Fruit fly (Drosophila melanogaster) whole organism, pupa: ENCODE measurements around the gene NimB2.

ENCODE experiments used
- CG10348 ChIP-seq: fragments of 200-800 bp; sonication (Bioruptor generic); IDR thresholded peaks from 2 replicates; pipeline ENCODE4 v1.3.6; 2022; ENCODE audit warnings: missing biosample characterization, missing genetic modification characterization
- CG12605 ChIP-seq: fragments of 200-800 bp; sonication (Bioruptor generic); IDR thresholded peaks from 2 replicates; pipeline ENCODE4 v1.3.6; 2022; ENCODE audit warnings: missing biosample characterization, missing genetic modification characterization
- CG13204 ChIP-seq: fragments of 200-800 bp; sonication (Bioruptor generic); optimal IDR thresholded peaks from 2 replicates; lab custom pipeline; 2018; ENCODE audit warnings: missing biosample characterization, mild to moderate bottlenecking, missing genetic modification characterization, moderate library complexity
- CG14655 ChIP-seq: fragments of 200-800 bp; sonication (Bioruptor generic); optimal IDR thresholded peaks from 3 replicates; lab custom pipeline; 2017; ENCODE audit warnings: mild to moderate bottlenecking, missing biosample characterization, missing genetic modification reagents, missing genetic modification characterization
- CG15710 ChIP-seq: fragments of 200-800 bp; sonication (Bioruptor generic); optimal IDR thresholded peaks from 2 replicates; lab custom pipeline; 2018; ENCODE audit warnings: missing biosample characterization, mild to moderate bottlenecking, missing genetic modification characterization, moderate library complexity
- CG17806 ChIP-seq: fragments of 200-800 bp; sonication (Bioruptor generic); optimal IDR thresholded peaks from 2 replicates; lab custom pipeline; 2018; ENCODE audit warnings: missing biosample characterization, mild to moderate bottlenecking, missing genetic modification characterization, moderate library complexity
- CG32121 ChIP-seq: fragments of 200-800 bp; sonication (Bioruptor generic); IDR thresholded peaks from 2 replicates; pipeline ENCODE4 v1.3.6; 2022; ENCODE audit warnings: missing biosample characterization, missing genetic modification characterization
- CG34367 ChIP-seq: fragments of 200-800 bp; sonication (Bioruptor generic); optimal IDR thresholded peaks from 2 replicates; lab custom pipeline; 2018; ENCODE audit warnings: missing biosample characterization, mild to moderate bottlenecking, missing genetic modification characterization
- CG4496 ChIP-seq: fragments of 200-800 bp; sonication (Bioruptor generic); IDR thresholded peaks from 3 replicates; pipeline ENCODE4 v1.3.6; 2022; ENCODE audit warnings: missing biosample characterization, missing genetic modification characterization
- CG8159 ChIP-seq: fragments of 200-800 bp; sonication (Bioruptor generic); optimal IDR thresholded peaks from 3 replicates; lab custom pipeline; 2018; ENCODE audit warnings: missing biosample characterization, mild to moderate bottlenecking, missing genetic modification characterization, moderate library complexity
- CG8301 ChIP-seq: fragments of 200-800 bp; sonication (Bioruptor generic); optimal IDR thresholded peaks from 2 replicates; lab custom pipeline; 2018; ENCODE audit warnings: missing biosample characterization, mild to moderate bottlenecking, missing genetic modification characterization
- CG9948 ChIP-seq: fragments of 200-800 bp; sonication (Bioruptor generic); optimal IDR thresholded peaks from 2 replicates; lab custom pipeline; 2018; ENCODE audit warnings: missing biosample characterization, mild to moderate bottlenecking, missing genetic modification characterization, moderate library complexity
- D1 ChIP-seq: fragments of 200-800 bp; sonication (Bioruptor generic); optimal IDR thresholded peaks from 2 replicates; lab custom pipeline; 2018; ENCODE audit warnings: missing biosample characterization, mild to moderate bottlenecking, missing genetic modification characterization, moderate library complexity
- EcR ChIP-seq: fragments of 200-800 bp; sonication (Bioruptor generic); optimal IDR thresholded peaks from 3 replicates; lab custom pipeline; 2019; ENCODE audit warnings: missing biosample characterization, missing genetic modification characterization, mild to moderate bottlenecking, moderate library complexity, missing genetic modification reagents
- Ets98B ChIP-seq: fragments of 200-800 bp; sonication (Bioruptor generic); IDR thresholded peaks from 2 replicates; pipeline ENCODE4 v1.3.6; 2022; ENCODE audit warnings: missing biosample characterization, missing genetic modification characterization
- Pif1A ChIP-seq: fragments of 200-800 bp; sonication (Bioruptor generic); optimal IDR thresholded peaks from 3 replicates; lab custom pipeline; 2016; ENCODE audit warnings: missing biosample characterization, missing genetic modification characterization
- Pif1B ChIP-seq: fragments of 200-800 bp; sonication (Bioruptor generic); optimal IDR thresholded peaks from 3 replicates; lab custom pipeline; 2016; ENCODE audit warnings: missing biosample characterization, missing genetic modification characterization
- Snoo ChIP-seq: fragments of 200-800 bp; sonication (Bioruptor generic); optimal IDR thresholded peaks from 3 replicates; lab custom pipeline; 2017; ENCODE audit warnings: missing biosample characterization, mild to moderate bottlenecking, missing genetic modification characterization, inconsistent platforms
- fd96Ca ChIP-seq: fragments of 200-800 bp; sonication (Bioruptor generic); IDR thresholded peaks from 3 replicates; pipeline ENCODE4 v1.3.6; 2022; ENCODE audit warnings: missing biosample characterization, missing genetic modification characterization
- gl ChIP-seq: fragments of 200-800 bp; sonication (Bioruptor generic); optimal IDR thresholded peaks from 2 replicates; lab custom pipeline; 2018; ENCODE audit warnings: missing biosample characterization, mild to moderate bottlenecking, missing genetic modification characterization
- rn ChIP-seq: fragments of 200-800 bp; sonication (Bioruptor generic); IDR thresholded peaks from 2 replicates; pipeline ENCODE4 v1.3.6; 2022; ENCODE audit warnings: missing biosample characterization, missing genetic modification characterization

Gene NimB2

DNA sequence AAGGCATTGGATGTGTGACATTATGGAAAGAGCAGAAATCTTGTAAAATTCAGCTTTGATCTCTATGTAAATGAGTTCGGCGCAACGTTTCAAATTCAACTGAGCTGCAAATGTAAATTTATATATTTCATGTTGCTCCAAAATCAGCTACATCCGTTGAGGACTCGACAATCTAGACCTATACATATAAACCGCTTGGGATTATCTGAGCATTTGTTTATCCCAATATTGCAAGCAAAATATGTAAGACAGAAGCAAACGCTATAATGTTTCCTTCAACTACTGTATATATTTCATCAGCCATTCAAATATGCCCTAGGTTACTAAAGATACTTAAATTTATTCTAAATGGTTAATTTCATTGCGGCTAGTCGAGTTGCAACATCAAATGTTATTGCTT lies 9.9 kb upstream of the NimB2 start, which contains the start of gene NimC1:
Gene NimC1 (minus strand): TSS at position 101 of the 400 bp plus-strand sequence.
- TF ChIP-seq fd96Ca (GFP tag; lab: Robert Waterston, UW) (no peak), CG8159 (tag; lab: Kevin White, UChicago) (no peak), CG14655 (no peak), CG34367 (no peak), Ets98B (GFP tag; lab: Robert Waterston, UW) (no peak), CG32121 (GFP tag; lab: Robert Waterston, UW) (no peak), CG17806 (no peak), Pif1B (no peak), gl (no peak), CG8301 (no peak), EcR (GFP tag; lab: Kevin White, UChicago) (no peak), CG10348 (GFP tag; lab: Robert Waterston, UW) (no peak), CG9948 (tag; lab: Kevin White, UChicago) (no peak)
- TF ChIP-seq, all 21 proteins: peak for 0

DNA sequence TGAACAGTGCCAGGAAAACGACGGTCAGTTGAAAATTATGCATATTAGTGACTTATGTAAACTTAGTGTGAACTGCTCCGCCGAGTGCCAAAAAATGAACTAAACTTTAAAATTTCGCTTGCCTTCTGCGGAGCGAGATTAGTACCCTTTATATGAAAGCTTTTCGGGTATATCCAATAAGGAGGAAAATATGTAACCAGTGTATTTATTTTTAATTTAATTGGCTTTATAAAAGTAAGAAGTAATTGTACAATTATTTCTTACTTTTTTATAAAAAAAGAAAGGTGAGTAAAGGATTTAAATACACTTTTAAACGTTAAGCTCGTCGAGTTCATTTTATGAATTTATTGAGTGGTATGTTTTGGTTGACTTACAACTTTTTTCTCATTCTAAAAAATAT lies 6.0 kb upstream of the NimB2 start, which contains the start of gene He:
Gene He (minus strand): TSS at position 101 of the 400 bp plus-strand sequence.
- TF ChIP-seq Snoo (tag; lab: Kevin White, UChicago) (no peak), Pif1A (GFP tag; lab: Kevin White, UChicago) (no peak), rn (no peak), CG14655 (no peak), CG34367 (no peak), CG15710 (tag; lab: Kevin White, UChicago) (no peak), Ets98B (GFP tag; lab: Robert Waterston, UW) (no peak), CG13204 (GFP tag; lab: Kevin White, UChicago) (no peak), CG8159 (tag; lab: Kevin White, UChicago) (no peak), CG8301 (no peak), fd96Ca (GFP tag; lab: Robert Waterston, UW) (no peak), CG17806 (no peak), CG32121 (GFP tag; lab: Robert Waterston, UW) (no peak), CG12605 (GFP tag; lab: Robert Waterston, UW) (no peak), CG9948 (tag; lab: Kevin White, UChicago) (no peak), CG4496 (GFP tag; lab: Robert Waterston, UW) (no peak), CG10348 (GFP tag; lab: Robert Waterston, UW) (no peak), gl (no peak), EcR (GFP tag; lab: Kevin White, UChicago) (no peak)

DNA sequence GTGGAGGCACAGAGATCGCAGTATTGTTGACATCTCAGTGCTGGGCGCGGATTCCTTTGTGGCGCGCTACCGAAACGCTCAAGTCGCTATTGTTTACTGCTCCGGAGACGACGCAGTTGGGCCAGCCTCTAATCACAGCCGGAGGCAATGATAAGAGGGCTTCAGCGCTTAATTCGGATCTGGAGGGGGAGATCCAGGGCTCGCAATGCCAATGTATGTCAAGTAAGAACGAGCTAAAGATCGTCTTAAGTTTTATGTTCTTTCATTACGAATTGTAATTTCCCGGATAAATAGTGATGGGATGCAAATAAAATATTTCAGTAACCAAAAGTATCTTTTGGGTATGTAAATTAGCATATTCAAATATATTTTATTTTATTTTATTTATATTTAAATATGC lies 3.1 kb upstream of the NimB2 start, which contains the start of the genes NimB4 and NimB5:
Gene NimB4 (minus strand): TSS at position 101 of the 400 bp plus-strand sequence.
Gene NimB5 (plus strand): TSS at position 302 of the 400 bp plus-strand sequence.
- TF ChIP-seq Ets98B (GFP tag; lab: Robert Waterston, UW) = no peak
- no peak for TF ChIP-seq CG34367
- TF ChIP-seq CG4496 (GFP tag; lab: Robert Waterston, UW) = no peak
- no peak for TF ChIP-seq CG15710 (tag; lab: Kevin White, UChicago)
- TF ChIP-seq gl = no peak
- no peak for TF ChIP-seq CG9948 (tag; lab: Kevin White, UChicago)
- no peak for TF ChIP-seq CG12605 (GFP tag; lab: Robert Waterston, UW)

DNA sequence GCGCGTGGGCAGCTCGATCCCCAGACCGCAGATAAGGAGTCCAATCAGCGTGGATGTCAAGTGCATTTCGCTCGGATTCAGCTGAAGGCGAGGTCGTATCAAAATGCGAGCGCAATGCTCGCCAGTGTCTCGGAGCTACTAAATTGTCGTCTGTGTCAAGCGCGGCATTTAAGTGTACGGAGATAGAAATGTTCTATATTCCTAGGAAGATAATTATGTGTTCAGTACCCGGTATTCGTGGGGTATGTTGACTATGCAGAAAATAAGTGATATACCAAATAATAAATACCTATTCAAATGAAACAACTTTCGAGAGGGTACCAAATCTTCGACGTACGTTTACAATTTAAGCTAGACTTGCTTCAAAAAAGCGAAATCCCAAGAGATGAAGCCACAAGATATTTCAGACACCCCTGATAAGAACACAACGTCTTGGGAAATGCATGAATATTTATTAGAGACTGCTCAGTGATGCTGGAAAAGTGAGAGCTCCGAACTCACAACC lies 1.1 kb upstream of the NimB2 start, which contains the start of gene NimB3:
Gene NimB3 (minus strand): TSS at position 140 of the 505 bp plus-strand sequence.
- TF ChIP-seq D1 (tag; lab: Kevin White, UChicago) (no peak), CG12605 (GFP tag; lab: Robert Waterston, UW) (no peak), Snoo (tag; lab: Kevin White, UChicago) (no peak), rn (no peak), CG4496 (GFP tag; lab: Robert Waterston, UW) (no peak), CG9948 (tag; lab: Kevin White, UChicago) (no peak), CG17806 (no peak), Ets98B (GFP tag; lab: Robert Waterston, UW) (no peak), CG10348 (GFP tag; lab: Robert Waterston, UW) (no peak), CG15710 (tag; lab: Kevin White, UChicago) (no peak), CG8301 (no peak), CG13204 (GFP tag; lab: Kevin White, UChicago) (no peak), Pif1A (GFP tag; lab: Kevin White, UChicago) (no peak), Pif1B (no peak), fd96Ca (GFP tag; lab: Robert Waterston, UW) (no peak), CG8159 (tag; lab: Kevin White, UChicago) (no peak), CG14655 (no peak), EcR (GFP tag; lab: Kevin White, UChicago) (no peak)
- TF ChIP-seq, all 21 proteins: peak for 0

DNA sequence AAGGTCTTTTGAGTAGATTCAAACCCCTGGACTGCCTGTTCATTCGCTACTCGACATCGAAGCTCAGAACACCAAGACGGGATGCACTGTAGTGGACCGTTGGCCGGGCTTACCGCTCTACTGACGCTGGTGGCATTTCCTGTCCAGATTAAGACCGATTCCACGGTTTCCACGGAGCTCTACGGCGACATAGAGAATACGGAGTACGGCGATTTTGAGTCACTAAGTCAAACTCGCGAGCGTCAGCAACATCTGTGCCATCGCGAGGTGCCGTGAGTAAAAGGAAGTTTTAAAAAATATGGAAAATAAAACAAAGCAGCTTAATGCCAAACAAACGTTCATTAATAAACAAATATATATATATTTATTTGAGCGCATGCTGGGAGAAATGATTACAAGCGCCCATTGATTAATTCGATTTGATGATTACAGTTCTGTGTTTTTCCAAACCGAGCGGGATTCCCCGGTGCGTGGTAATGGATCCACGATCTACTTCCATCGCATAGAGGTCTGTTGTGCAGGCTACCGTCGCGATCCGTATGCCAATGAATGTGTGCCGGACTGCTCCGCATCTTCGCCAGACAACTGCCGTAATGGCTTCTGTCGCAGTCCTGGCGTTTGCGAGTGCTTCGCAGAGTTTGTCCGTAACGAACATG lies 3.2 kb downstream of the NimB2 start, which contains the start of gene NimB1:
Gene NimB1 (plus strand): TSS at position 41 of the 656 bp plus-strand sequence.
- TF ChIP-seq CG15710 (tag; lab: Kevin White, UChicago) = no peak
- no peak for TF ChIP-seq CG12605 (GFP tag; lab: Robert Waterston, UW)
- TF ChIP-seq rn = no peak
- no peak for TF ChIP-seq CG8159 (tag; lab: Kevin White, UChicago)
- no peak for TF ChIP-seq D1 (tag; lab: Kevin White, UChicago)
- no peak for TF ChIP-seq CG13204 (GFP tag; lab: Kevin White, UChicago)
- TF ChIP-seq CG32121 (GFP tag; lab: Robert Waterston, UW) = no peak
- no peak for TF ChIP-seq Snoo (tag; lab: Kevin White, UChicago)
- no peak for TF ChIP-seq Pif1B
- TF ChIP-seq EcR (GFP tag; lab: Kevin White, UChicago) = no peak
- no peak for TF ChIP-seq gl
- TF ChIP-seq Pif1A (GFP tag; lab: Kevin White, UChicago) = no peak
- TF ChIP-seq CG4496 (GFP tag; lab: Robert Waterston, UW) = no peak
- no peak for TF ChIP-seq CG10348 (GFP tag; lab: Robert Waterston, UW)
- TF ChIP-seq CG14655 = no peak
- no peak for TF ChIP-seq fd96Ca (GFP tag; lab: Robert Waterston, UW)
- TF ChIP-seq CG9948 (tag; lab: Kevin White, UChicago) = no peak
- TF ChIP-seq Ets98B (GFP tag; lab: Robert Waterston, UW) = no peak
- TF ChIP-seq CG8301 = no peak
- TF ChIP-seq CG34367 = no peak
